Fruit fly (Drosophila melanogaster): ENCODE measurements around the gene Npc2d.

The Npc2d gene

DNA sequence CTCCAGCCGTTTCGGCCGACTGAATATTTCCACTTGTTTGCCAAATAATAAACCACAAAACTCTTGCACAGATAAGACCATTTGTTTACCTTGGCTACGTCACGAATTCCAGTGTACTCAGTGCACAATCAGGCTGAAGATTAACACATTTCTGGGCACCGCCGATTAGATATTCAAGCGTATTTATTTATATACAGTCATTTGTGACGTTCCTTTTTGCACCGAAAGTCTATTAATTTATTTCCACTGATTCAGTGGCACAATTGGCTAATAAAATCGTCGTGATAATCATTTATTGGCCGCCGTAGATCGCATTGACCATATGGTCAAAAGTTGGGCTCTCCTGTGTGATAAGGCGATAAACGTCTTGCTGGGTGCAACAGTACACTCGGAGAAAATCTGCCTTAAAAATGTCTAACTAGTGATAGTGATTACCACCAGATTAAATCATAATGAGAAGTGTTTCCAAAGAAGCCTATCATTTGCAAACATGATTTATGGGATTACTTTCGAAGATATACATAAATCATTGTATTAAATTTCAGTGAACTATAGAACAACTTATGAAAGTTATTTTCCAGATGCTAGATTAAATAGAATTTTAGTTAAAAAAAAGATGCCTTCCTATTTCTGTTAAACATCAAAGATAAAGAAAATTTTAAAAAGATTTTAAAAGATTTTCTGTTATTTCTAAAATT is 1.5 kb downstream of the Npc2d start (continued):
- no peak for TF ChIP-seq hkb (optimal IDR thresholded peaks at IDR 0.05)
- no peak for TF ChIP-seq hkb (GFP tag; IDR thresholded peaks at IDR 0.05)
- no peak for TF ChIP-seq nau (GFP tag; optimal IDR thresholded peaks at IDR 0.05)
- peak; percentile 89 for TF ChIP-seq CG34376 (GFP tag; optimal IDR thresholded peaks at IDR 0.05)
- peak; percentile 45 for TF ChIP-seq CG15269 (tag; optimal IDR thresholded peaks at IDR 0.05)
- TF ChIP-seq CG10431 (GFP tag; optimal IDR thresholded peaks at IDR 0.05) = no peak
- TF ChIP-seq prd (optimal IDR thresholded peaks at IDR 0.05) = no peak
- no peak for TF ChIP-seq prd (GFP tag; IDR thresholded peaks at IDR 0.05)
- TF ChIP-seq ash1 (GFP tag; optimal IDR thresholded peaks at IDR 0.05) = no peak
- TF ChIP-seq D19B (GFP tag; optimal IDR thresholded peaks at IDR 0.05) = no peak
- TF ChIP-seq Optix (GFP tag; IDR thresholded peaks at IDR 0.05) = no peak
- TF ChIP-seq Ada2b (GFP tag; IDR thresholded peaks at IDR 0.05) = no peak
- TF ChIP-seq CG8765 (GFP tag; IDR thresholded peaks at IDR 0.05) = no peak
- no peak; the same call in 2 of the 3 replicates for TF ChIP-seq CG17361 (GFP tag; IDR thresholded peaks at IDR 0.05)
- no peak for TF ChIP-seq ab (GFP tag; optimal IDR thresholded peaks at IDR 0.05)
- no peak for TF ChIP-seq CG10565 (GFP tag; optimal IDR thresholded peaks at IDR 0.05)
- no peak for TF ChIP-seq CG8290 (GFP tag; optimal IDR thresholded peaks at IDR 0.05)
- peak in 1 of 2 experiments; percentile 27 for TF ChIP-seq CG8290 (tag; optimal IDR thresholded peaks at IDR 0.05)
- TF ChIP-seq Rfx (GFP tag; IDR thresholded peaks at IDR 0.05) = 0 out of 2 replicates have a peak, but pooled peaks have one; percentile 4
- no peak for TF ChIP-seq CG2712 (tag; optimal IDR thresholded peaks at IDR 0.05)
- TF ChIP-seq scrt (GFP tag; optimal IDR thresholded peaks at IDR 0.05) = peak; percentile 24
- no peak for TF ChIP-seq repo (GFP tag; optimal IDR thresholded peaks at IDR 0.05)
- TF ChIP-seq cas (GFP tag; IDR thresholded peaks at IDR 0.05) = no peak
- no peak for TF ChIP-seq CG11560 (tag; IDR thresholded peaks at IDR 0.05)
- TF ChIP-seq unpg (GFP tag; optimal IDR thresholded peaks at IDR 0.05) = peak; percentile 37
- no peak for TF ChIP-seq Scr (GFP tag; IDR thresholded peaks at IDR 0.05; ENCODE audit: partially characterized antibody)
- TF ChIP-seq CG17568 (GFP tag; optimal IDR thresholded peaks at IDR 0.05) = no peak
- TF ChIP-seq CG16815 (GFP tag; optimal IDR thresholded peaks at IDR 0.05) = no peak
- no peak for TF ChIP-seq CG12155 (GFP tag; optimal IDR thresholded peaks at IDR 0.05)
- TF ChIP-seq Sin3A (optimal IDR thresholded peaks at IDR 0.05) = no peak
- TF ChIP-seq Dbx (GFP tag; IDR thresholded peaks at IDR 0.05) = no peak
- TF ChIP-seq Hey (tag; optimal IDR thresholded peaks at IDR 0.05) = peak; percentile 62
- no peak for TF ChIP-seq Dp (GFP tag; optimal IDR thresholded peaks at IDR 0.05)
- peak; percentile 99 for TF ChIP-seq exex (tag; optimal IDR thresholded peaks at IDR 0.05)
- TF ChIP-seq CG6654 (GFP tag; optimal IDR thresholded peaks at IDR 0.05) = no peak
- TF ChIP-seq Dad (GFP tag; optimal IDR thresholded peaks at IDR 0.05) = no peak
- TF ChIP-seq CG7745 (tag; optimal IDR thresholded peaks at IDR 0.05) = no peak
- TF ChIP-seq Sox100B (GFP tag; optimal IDR thresholded peaks at IDR 0.05) = peak; percentile 5
- TF ChIP-seq CG18262 (tag; optimal IDR thresholded peaks at IDR 0.05) = no peak
- no peak for TF ChIP-seq CG3407 (GFP tag; optimal IDR thresholded peaks at IDR 0.05)
- TF ChIP-seq PHDP (tag; optimal IDR thresholded peaks at IDR 0.05) = peak; percentile 7
- TF ChIP-seq salm (tag; optimal IDR thresholded peaks at IDR 0.05) = no peak
- TF ChIP-seq CG18599 (GFP tag; optimal IDR thresholded peaks at IDR 0.05) = peak; percentile 41
- TF ChIP-seq Hmx (GFP tag; optimal IDR thresholded peaks at IDR 0.05) = no peak
- no peak for TF ChIP-seq Fer3 (tag; optimal IDR thresholded peaks at IDR 0.05)
- no peak for TF ChIP-seq CG14667 (GFP tag; IDR thresholded peaks at IDR 0.05)
- no peak for TF ChIP-seq gsb-n (tag; optimal IDR thresholded peaks at IDR 0.05)
- peak; percentile 93 for TF ChIP-seq Vsx1 (GFP tag; optimal IDR thresholded peaks at IDR 0.05)
- no peak for TF ChIP-seq CG9215 (GFP tag; IDR thresholded peaks at IDR 0.05)
- no peak for TF ChIP-seq gcm2 (GFP tag; optimal IDR thresholded peaks at IDR 0.05)
- TF ChIP-seq Meics (GFP tag; optimal IDR thresholded peaks at IDR 0.05) = peak; percentile 40
